Worm (Caenorhabditis elegans) whole organism, late embryonic: ENCODE results near the gene T28D6.3.

Experiments
- ahr-1 ChIP-seq: sonication (generic microtip); optimal IDR thresholded peaks from 2 replicates; lab custom pipeline; 2016; ENCODE audit warnings: missing genetic modification characterization, missing compliant biosample characterization
- ama-1 ChIP-seq: fragments of 150-350 bp; optimal IDR thresholded peaks from 2 replicates; lab custom pipeline; 2014
- ceh-9 ChIP-seq: sonication (generic microtip); optimal IDR thresholded peaks from 2 replicates; lab custom pipeline; 2016; ENCODE audit warnings: mild to moderate bottlenecking, missing genetic modification characterization, inconsistent platforms, missing compliant biosample characterization
- elt-2 ChIP-seq: sonication (generic microtip); optimal IDR thresholded peaks from 2 replicates; lab custom pipeline; 2016; ENCODE audit warnings: missing genetic modification reagents, missing genetic modification characterization, missing compliant biosample characterization
- elt-4 ChIP-seq: sonication (generic microtip); optimal IDR thresholded peaks from 2 replicates; lab custom pipeline; 2016; ENCODE audit warnings: missing genetic modification characterization, missing compliant biosample characterization
- ets-4 ChIP-seq: sonication (generic microtip); optimal IDR thresholded peaks from 2 replicates; lab custom pipeline; 2016; ENCODE audit warnings: missing genetic modification characterization, missing compliant biosample characterization
- hlh-8 ChIP-seq: sonication (generic microtip); optimal IDR thresholded peaks from 2 replicates; lab custom pipeline; 2016; ENCODE audit warnings: missing genotype, missing genetic modification characterization, missing compliant biosample characterization
- nhr-11 ChIP-seq: fragments of 150-350 bp; optimal IDR thresholded peaks from 2 replicates; lab custom pipeline; 2014; ENCODE audit warnings: missing biosample characterization, missing genetic modification characterization
- odd-2 ChIP-seq: sonication (generic microtip); optimal IDR thresholded peaks from 2 replicates; lab custom pipeline; 2017; ENCODE audit warnings: antibody characterized with exemption, mild to moderate bottlenecking, missing genetic modification characterization, missing compliant biosample characterization
- pha-4 ChIP-seq: fragments of 150-350 bp; optimal IDR thresholded peaks from 2 replicates; lab custom pipeline; 2018; ENCODE audit warnings: missing biosample characterization, missing genetic modification reagents, missing genetic modification characterization

- TF ChIP-seq hlh-8 (tag; lab: Kevin White, UChicago) (no peak), elt-2 (tag; lab: Kevin White, UChicago) (no peak), ahr-1 (tag; lab: Kevin White, UChicago) (no peak), nhr-11 (no peak), ets-4 (tag; lab: Kevin White, UChicago) (no peak), ama-1 (lab: Kevin White, UChicago) (no peak), elt-4 (no peak), pha-4 (tag; lab: Kevin White, UChicago) (no peak), odd-2 (tag; lab: Kevin White, UChicago) (no peak), ceh-9 (tag; lab: Kevin White, UChicago) (no peak)
Measured at ce11 chrIII:11352840-11353239, 13.7 kb upstream of the T28D6.3 start.
